Fruit fly (Drosophila melanogaster) whole organism, adult: ENCODE results near the gene CG7916.

Experiments used
- CG11617 ChIP-seq: fragments of 200-800 bp; sonication (Bioruptor generic); optimal IDR thresholded peaks from 2 replicates; lab custom pipeline; 2017; ENCODE audit warnings: mild to moderate bottlenecking, missing biosample characterization, missing genetic modification reagents, missing genetic modification characterization
- CG12768 ChIP-seq: fragments of 200-800 bp; sonication (Bioruptor generic); optimal IDR thresholded peaks from 2 replicates; lab custom pipeline; 2017; ENCODE audit warnings: missing biosample characterization, missing genetic modification characterization, mild to moderate bottlenecking, moderate library complexity, missing genetic modification reagents
- CG14711 ChIP-seq: fragments of 200-800 bp; sonication (Bioruptor generic); optimal IDR thresholded peaks from 2 replicates; lab custom pipeline; 2018; ENCODE audit warnings: missing biosample characterization, mild to moderate bottlenecking, missing genetic modification characterization, moderate library complexity
- CG1620 ChIP-seq: fragments of 200-800 bp; sonication (Bioruptor generic); optimal IDR thresholded peaks from 2 replicates; lab custom pipeline; 2016; ENCODE audit warnings: missing biosample characterization, missing genetic modification characterization
- CG33017 ChIP-seq: fragments of 200-800 bp; sonication (Bioruptor generic); optimal IDR thresholded peaks from 2 replicates; lab custom pipeline; 2018; ENCODE audit warnings: missing biosample characterization, mild to moderate bottlenecking, missing genetic modification characterization, moderate library complexity
- CG5204 ChIP-seq: fragments of 200-800 bp; sonication (Bioruptor generic); optimal IDR thresholded peaks from 2 replicates; lab custom pipeline; 2016; ENCODE audit warnings: missing biosample characterization, missing genetic modification characterization
- CG7045 ChIP-seq: fragments of 200-800 bp; sonication (Bioruptor generic); optimal IDR thresholded peaks from 2 replicates; lab custom pipeline; 2017; ENCODE audit warnings: missing biosample characterization, mild to moderate bottlenecking, missing genetic modification characterization
- CG7101 ChIP-seq: fragments of 200-800 bp; sonication (Bioruptor generic); optimal IDR thresholded peaks from 2 replicates; lab custom pipeline; 2018; ENCODE audit warnings: missing biosample characterization, mild to moderate bottlenecking, missing genetic modification characterization, moderate library complexity
- Clk ChIP-seq: fragments of 200-800 bp; sonication (Bioruptor generic); optimal IDR thresholded peaks from 2 replicates; lab custom pipeline; 2017; ENCODE audit warnings: missing biosample characterization, missing genetic modification characterization
- Crg-1 ChIP-seq: fragments of 200-800 bp; sonication (Bioruptor generic); optimal IDR thresholded peaks from 2 replicates; lab custom pipeline; 2016; ENCODE audit warnings: missing biosample characterization, missing genetic modification characterization
- Hr96 ChIP-seq: fragments of 200-800 bp; sonication (Bioruptor generic); optimal IDR thresholded peaks from 2 replicates; lab custom pipeline; 2016; ENCODE audit warnings: missing biosample characterization, missing genetic modification characterization
- Mnt ChIP-seq: fragments of 200-800 bp; sonication (Bioruptor generic); optimal IDR thresholded peaks from 2 replicates; lab custom pipeline; 2016; ENCODE audit warnings: missing biosample characterization, mild to moderate bottlenecking, missing genetic modification characterization
- bab1 ChIP-seq: fragments of 200-800 bp; sonication (Bioruptor generic); optimal IDR thresholded peaks from 3 replicates; lab custom pipeline; 2019; ENCODE audit warnings: missing biosample characterization, mild to moderate bottlenecking, missing genetic modification characterization, moderate library complexity
- cic ChIP-seq: fragments of 200-800 bp; sonication (Bioruptor generic); optimal IDR thresholded peaks from 2 replicates; lab custom pipeline; 2017; ENCODE audit warnings: missing biosample characterization, mild to moderate bottlenecking, missing genetic modification characterization, moderate library complexity
- cnc ChIP-seq, 2 experiments: fragments of >200 bp; optimal IDR thresholded peaks; 2 replicates each; lab custom pipeline; 2017
- kay ChIP-seq: fragments of 200-800 bp; sonication (Bioruptor generic); peaks from one replicate; lab custom pipeline; 2016; ENCODE audit warnings: missing biosample characterization, missing genetic modification characterization, borderline replicate concordance
- ovo ChIP-seq: fragments of 200-800 bp; sonication (Bioruptor generic); optimal IDR thresholded peaks from 2 replicates; lab custom pipeline; 2016; ENCODE audit warnings: missing biosample characterization, missing genetic modification characterization
- pad ChIP-seq: fragments of 200-800 bp; sonication (Bioruptor generic); optimal IDR thresholded peaks from 3 replicates; lab custom pipeline; 2017; ENCODE audit warnings: missing biosample characterization, missing genetic modification characterization, mild to moderate bottlenecking, moderate library complexity, missing genetic modification reagents
- tj ChIP-seq: fragments of 200-800 bp; sonication (Bioruptor generic); optimal IDR thresholded peaks from 3 replicates; lab custom pipeline; 2017; ENCODE audit warnings: missing biosample characterization, mild to moderate bottlenecking, missing genetic modification characterization, moderate library complexity
- toe ChIP-seq: fragments of 200-800 bp; sonication (Bioruptor generic); optimal IDR thresholded peaks from 2 replicates; lab custom pipeline; 2016; ENCODE audit warnings: missing biosample characterization, missing genetic modification characterization

The CG7916 gene

DNA sequence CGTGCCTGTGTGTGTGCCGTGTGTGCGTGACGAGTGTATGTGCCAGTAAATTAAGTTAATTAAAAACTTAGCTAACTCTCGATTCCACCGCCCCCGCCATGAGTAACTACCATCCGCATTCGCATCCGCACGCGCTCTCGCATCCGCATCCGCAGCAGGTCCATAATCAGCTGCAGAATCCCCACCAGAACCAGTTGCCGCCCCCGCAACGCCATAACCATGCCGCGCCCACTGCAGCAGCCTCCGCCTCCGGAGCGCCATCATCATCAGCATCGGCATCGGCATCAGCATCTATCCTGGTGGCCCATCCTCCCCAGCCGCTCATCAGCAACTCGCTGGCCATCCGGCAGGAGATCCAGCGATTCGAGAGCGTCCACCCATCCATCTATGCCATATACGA is 10.6 kb upstream of the CG7916 start:
- TF ChIP-seq Mnt (GFP tag; lab: Kevin White, UChicago), result no peak
- TF ChIP-seq cic (GFP tag; lab: Kevin White, UChicago), result no peak
- TF ChIP-seq toe (GFP tag; lab: Kevin White, UChicago), result no peak
- TF ChIP-seq Clk (GFP tag; lab: Kevin White, UChicago), result no peak
- TF ChIP-seq CG7101 (tag; lab: Kevin White, UChicago), result no peak
- no peak for TF ChIP-seq cnc (optimal IDR thresholded peaks at IDR 0.05; lab: Kevin White, UChicago)
- no peak for TF ChIP-seq CG5204 (GFP tag; lab: Kevin White, UChicago)
- no peak for TF ChIP-seq Hr96 (GFP tag; lab: Kevin White, UChicago)

DNA sequence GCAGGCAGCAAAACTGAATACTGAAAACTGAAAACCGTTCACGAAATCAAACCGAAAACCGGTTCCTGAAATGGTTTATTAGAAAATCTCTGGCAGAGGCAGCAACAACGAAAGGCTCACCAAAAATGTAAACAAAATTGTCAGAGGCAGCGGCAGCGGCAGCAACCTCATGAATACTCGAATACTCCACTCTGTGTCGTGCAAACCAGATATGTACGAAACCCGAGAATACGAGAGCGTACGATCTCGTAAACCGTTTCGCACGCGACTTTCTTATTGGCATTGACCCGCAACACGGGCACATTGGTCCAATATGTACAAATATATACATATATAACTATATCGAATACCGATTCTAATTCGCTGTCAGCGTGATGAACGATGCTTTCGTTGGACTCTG is 9.0 kb upstream of the CG7916 start:
- TF ChIP-seq toe (GFP tag; lab: Kevin White, UChicago), result no peak
- TF ChIP-seq CG14711, result no peak

- peak; percentile 71 for TF ChIP-seq CG7045 (GFP tag; lab: Kevin White, UChicago)
- peak; percentile 10 for TF ChIP-seq CG5204 (GFP tag; lab: Kevin White, UChicago)
- TF ChIP-seq CG11617 (GFP tag; lab: Kevin White, UChicago), result peak; percentile 71
- TF ChIP-seq CG12768 (GFP tag; lab: Kevin White, UChicago), result peak; percentile 55
- TF ChIP-seq CG14711, result no peak
- peak; percentile 4 for TF ChIP-seq Crg-1 (GFP tag; lab: Kevin White, UChicago)
- no peak for TF ChIP-seq Mnt (GFP tag; lab: Kevin White, UChicago)
- TF ChIP-seq kay (GFP tag; lab: Kevin White, UChicago), result peak; percentile 84
- TF ChIP-seq ovo (GFP tag; lab: Kevin White, UChicago), result no peak
- peak; percentile 32 for TF ChIP-seq pad (GFP tag; lab: Kevin White, UChicago)
- TF ChIP-seq bab1 (GFP tag; lab: Kevin White, UChicago), result no peak
- TF ChIP-seq toe (GFP tag; lab: Kevin White, UChicago), result no peak
- TF ChIP-seq CG7101 (tag; lab: Kevin White, UChicago), result peak; percentile 50
- no peak for TF ChIP-seq Hr96 (GFP tag; lab: Kevin White, UChicago)
- peak; percentile 78 for TF ChIP-seq CG33017
- no peak for TF ChIP-seq tj (GFP tag; lab: Kevin White, UChicago)
- peak; percentile 93 for TF ChIP-seq cic (GFP tag; lab: Kevin White, UChicago)
- TF ChIP-seq cnc (optimal IDR thresholded peaks at IDR 0.05; lab: Kevin White, UChicago), result no peak
- peak; percentile 43 for TF ChIP-seq Clk (GFP tag; lab: Kevin White, UChicago)
- TF ChIP-seq CG1620 (GFP tag; lab: Kevin White, UChicago), result no peak
Observed at dm6 chr2L:13838647-13839390, 7.7 kb upstream of the CG7916 start.

DNA sequence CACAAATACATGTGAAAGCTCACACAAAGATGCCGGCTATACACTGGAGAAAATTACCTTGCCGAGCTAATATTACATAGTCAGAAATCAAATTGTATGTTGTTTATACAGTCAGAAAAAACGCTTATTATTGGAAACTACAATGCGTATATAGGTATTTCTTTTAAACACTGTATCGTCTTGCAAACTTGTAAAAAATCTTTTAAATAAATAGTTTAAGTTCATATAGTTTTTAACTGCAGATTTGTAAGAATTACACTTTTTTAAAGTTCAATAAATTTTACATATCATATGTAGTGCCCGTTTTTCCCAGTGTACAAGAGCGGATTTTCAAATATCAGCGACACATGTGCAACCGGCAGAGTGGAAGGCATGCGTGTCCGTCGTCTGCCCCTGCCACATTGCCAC is 6.8 kb upstream of the CG7916 start:
- TF ChIP-seq CG1620 (GFP tag; lab: Kevin White, UChicago) (peak; percentile 22), CG7045 (GFP tag; lab: Kevin White, UChicago) (peak; percentile 31), cnc (optimal IDR thresholded peaks at IDR 0.05; lab: Kevin White, UChicago) (no peak), CG7101 (tag; lab: Kevin White, UChicago) (peak; percentile 31), cic (GFP tag; lab: Kevin White, UChicago) (no peak), pad (GFP tag; lab: Kevin White, UChicago) (no peak), bab1 (GFP tag; lab: Kevin White, UChicago) (peak; percentile 68), Clk (GFP tag; lab: Kevin White, UChicago) (no peak), CG11617 (GFP tag; lab: Kevin White, UChicago) (peak; percentile 37), CG5204 (GFP tag; lab: Kevin White, UChicago) (peak; percentile 38), Hr96 (GFP tag; lab: Kevin White, UChicago) (peak; percentile 2), CG14711 (peak; percentile 40), kay (GFP tag; lab: Kevin White, UChicago) (peak; percentile 81), toe (GFP tag; lab: Kevin White, UChicago) (peak; percentile 8), CG33017 (peak; percentile 29)

DNA sequence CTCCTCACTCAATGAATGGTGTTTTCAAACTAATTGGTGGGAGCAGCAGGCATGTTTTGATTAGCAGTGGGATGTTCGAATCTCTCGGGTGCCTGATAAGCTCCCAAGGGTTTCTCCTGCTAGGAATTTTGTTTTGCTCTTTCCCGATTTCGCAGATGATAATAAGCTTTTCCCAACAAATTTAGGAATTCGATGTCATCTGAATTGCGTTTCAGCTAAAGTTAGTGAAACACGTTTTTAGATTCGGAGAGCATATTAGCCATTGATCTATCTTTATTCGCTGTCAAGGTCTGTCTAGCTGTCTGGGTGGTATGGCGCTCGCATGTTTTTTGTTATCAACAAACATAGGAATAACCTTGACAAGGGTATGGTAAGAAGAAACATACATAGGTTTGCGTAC is 5.0 kb upstream of the CG7916 start, which contains the start of gene CG33307:
Gene CG33307 (minus strand): TSS at position 13 of the 400 bp plus-strand sequence.
- TF ChIP-seq CG33017 (no peak), CG12768 (GFP tag; lab: Kevin White, UChicago) (no peak), CG7101 (tag; lab: Kevin White, UChicago) (no peak), kay (GFP tag; lab: Kevin White, UChicago) (no peak), toe (GFP tag; lab: Kevin White, UChicago) (no peak), tj (GFP tag; lab: Kevin White, UChicago) (no peak), Clk (GFP tag; lab: Kevin White, UChicago) (no peak), Hr96 (GFP tag; lab: Kevin White, UChicago) (no peak), cic (GFP tag; lab: Kevin White, UChicago) (no peak), bab1 (GFP tag; lab: Kevin White, UChicago) (no peak), Crg-1 (GFP tag; lab: Kevin White, UChicago) (no peak), ovo (GFP tag; lab: Kevin White, UChicago) (no peak), CG7045 (GFP tag; lab: Kevin White, UChicago) (no peak), CG1620 (GFP tag; lab: Kevin White, UChicago) (no peak)

DNA sequence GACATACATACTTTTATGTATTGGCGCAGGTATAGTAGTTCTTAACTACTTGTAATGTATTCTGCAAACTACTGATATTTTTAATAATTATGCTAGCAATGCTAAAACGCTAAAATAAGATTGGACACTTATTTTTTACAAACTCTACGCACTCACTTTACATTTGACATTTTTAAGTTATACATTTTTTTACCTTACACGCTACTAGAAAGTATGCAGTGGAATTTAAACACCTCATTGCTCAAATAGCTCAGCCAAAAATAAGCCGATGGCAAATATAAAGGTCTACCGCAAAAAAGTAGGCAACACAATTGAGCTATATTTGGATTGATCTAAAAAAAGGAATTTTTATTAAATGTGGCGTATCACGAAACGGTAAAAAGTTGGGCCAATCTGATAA is 4.5 kb upstream of the CG7916 start:
- TF ChIP-seq CG11617 (GFP tag; lab: Kevin White, UChicago), result no peak
- no peak for TF ChIP-seq CG1620 (GFP tag; lab: Kevin White, UChicago)
- TF ChIP-seq tj (GFP tag; lab: Kevin White, UChicago), result no peak
- no peak for TF ChIP-seq CG12768 (GFP tag; lab: Kevin White, UChicago)
- no peak for TF ChIP-seq ovo (GFP tag; lab: Kevin White, UChicago)
- TF ChIP-seq kay (GFP tag; lab: Kevin White, UChicago), result no peak
- TF ChIP-seq Hr96 (GFP tag; lab: Kevin White, UChicago), result no peak
- no peak for TF ChIP-seq bab1 (GFP tag; lab: Kevin White, UChicago)
- no peak for TF ChIP-seq CG7045 (GFP tag; lab: Kevin White, UChicago)
- no peak for TF ChIP-seq CG14711
- no peak for TF ChIP-seq CG5204 (GFP tag; lab: Kevin White, UChicago)
- no peak for TF ChIP-seq cic (GFP tag; lab: Kevin White, UChicago)
- TF ChIP-seq pad (GFP tag; lab: Kevin White, UChicago), result no peak
- TF ChIP-seq Clk (GFP tag; lab: Kevin White, UChicago), result no peak
- TF ChIP-seq CG7101 (tag; lab: Kevin White, UChicago), result no peak
